Worm (Caenorhabditis elegans) whole organism, L1 larva: ENCODE results near the gene sdz-5.

Source experiments
- C16A3.4 ChIP-seq: fragments of 150-350 bp; optimal IDR thresholded peaks from 2 replicates; lab custom pipeline; 2014; ENCODE audit warnings: missing biosample characterization, missing genetic modification characterization
- pag-3 ChIP-seq: sonication (generic microtip); optimal IDR thresholded peaks from 2 replicates; lab custom pipeline; 2017; ENCODE audit warnings: missing genetic modification characterization, mild to moderate bottlenecking, missing compliant biosample characterization, antibody characterized with exemption, borderline replicate concordance; ENCODE audit not compliant: insufficient read depth

Gene sdz-5

ce11 chrII:3056266-3056872, 47.9 kb downstream of the sdz-5 start, which contains the start of gene lin-8:
Gene lin-8, plus strand, starts transcription at chrII:3056822.
- TF ChIP-seq pag-3 (no peak), C16A3.4 (tag; lab: Kevin White, UChicago) (no peak)
